Worm (Caenorhabditis elegans) whole organism, L4 larva: ENCODE measurements around the gene F21G4.6.
A peak's percentile ranks its signal among the peaks of the same experiment; 100 is the strongest.

ENCODE experiments used
- F10B5.3 ChIP-seq: sonication (generic microtip); optimal IDR thresholded peaks from 2 replicates; lab custom pipeline; 2016; ENCODE audit warnings: mild to moderate bottlenecking, missing genetic modification characterization, missing compliant biosample characterization
- F49E8.2 ChIP-seq: sonication (generic microtip); optimal IDR thresholded peaks from 2 replicates; lab custom pipeline; 2016; ENCODE audit warnings: missing compliant biosample characterization, mild to moderate bottlenecking, missing genetic modification characterization, borderline replicate concordance
- Y5F2A.4 ChIP-seq: fragments of 200-800 bp; sonication (Bioruptor generic); optimal IDR thresholded peaks from 2 replicates; lab custom pipeline; 2018; ENCODE audit warnings: mild to moderate bottlenecking, missing genetic modification characterization, missing compliant biosample characterization
- ZK337.2 ChIP-seq: fragments of 200-800 bp; sonication (Bioruptor generic); IDR thresholded peaks from 2 replicates; pipeline ENCODE4 v1.3.6; 2022; ENCODE audit warnings: missing genetic modification reagents, missing genetic modification characterization, missing compliant biosample characterization
- ama-1 ChIP-seq: fragments of 150-350 bp; optimal IDR thresholded peaks from 2 replicates; lab custom pipeline; 2014; ENCODE audit warnings: inconsistent platforms, mixed read lengths
- ces-1 ChIP-seq: fragments of 150-350 bp; sonication (generic microtip); optimal IDR thresholded peaks from 4 replicates; lab custom pipeline; 2014; ENCODE audit warnings: missing biosample characterization, missing genetic modification reagents, missing genetic modification characterization
- daf-16 ChIP-seq, 3 experiments: sonication (generic microtip); optimal IDR thresholded peaks; 2 replicates each; lab custom pipeline; 2016 to 2017; ENCODE audit warnings: missing genetic modification characterization in 3 of 3, missing genetic modification reagents in 3 of 3, mild to moderate bottlenecking in 2 of 3, missing compliant biosample characterization in 2 of 3, missing biosample characterization in 1 of 3, moderate library complexity in 1 of 3
- dmd-6 ChIP-seq: fragments of 200-800 bp; sonication (Bioruptor generic); IDR thresholded peaks from 2 replicates; pipeline ENCODE4 v1.3.6; 2022; ENCODE audit warnings: missing genetic modification reagents, missing genetic modification characterization, missing compliant biosample characterization
- duxl-1 ChIP-seq: sonication (generic microtip); optimal IDR thresholded peaks from 2 replicates; lab custom pipeline; 2016; ENCODE audit warnings: mild to moderate bottlenecking, missing genetic modification characterization, moderate library complexity, missing compliant biosample characterization; ENCODE audit not compliant: poor library complexity
- dve-1 ChIP-seq: sonication (generic microtip); optimal IDR thresholded peaks from 2 replicates; lab custom pipeline; 2017; ENCODE audit warnings: antibody characterized with exemption, mild to moderate bottlenecking, missing genetic modification characterization, missing compliant biosample characterization; ENCODE audit not compliant: insufficient read depth
- egl-27 ChIP-seq: sonication (generic microtip); optimal IDR thresholded peaks from 3 replicates; lab custom pipeline; 2017; ENCODE audit warnings: missing biosample characterization, missing genetic modification reagents, missing genetic modification characterization
- egl-43 ChIP-seq: fragments of 200-800 bp; sonication (Bioruptor generic); IDR thresholded peaks from 2 replicates; pipeline ENCODE4 v1.3.6; 2022; ENCODE audit warnings: missing genetic modification reagents, missing genetic modification characterization, missing compliant biosample characterization
- fkh-10 ChIP-seq: fragments of 150-350 bp; optimal IDR thresholded peaks from 2 replicates; lab custom pipeline; 2014; ENCODE audit warnings: missing biosample characterization, missing genetic modification reagents, missing genetic modification characterization
- fos-1 ChIP-seq: fragments of 150-350 bp; optimal IDR thresholded peaks from 2 replicates; lab custom pipeline; 2014; ENCODE audit warnings: missing biosample characterization, missing genetic modification characterization
- hif-1 ChIP-seq, 2 experiments: sonication (generic microtip); optimal IDR thresholded peaks; 2 replicates each; lab custom pipeline; 2016 to 2017; ENCODE audit warnings: missing compliant biosample characterization in 2 of 2, missing genetic modification characterization in 2 of 2, missing genetic modification reagents in 2 of 2, missing genotype in 2 of 2, mild to moderate bottlenecking in 1 of 2
- hlh-11 ChIP-seq: fragments of 200-800 bp; sonication (Bioruptor generic); optimal IDR thresholded peaks from 2 replicates; lab custom pipeline; 2018; ENCODE audit warnings: mild to moderate bottlenecking, missing genetic modification characterization, missing compliant biosample characterization
- hlh-30 ChIP-seq: sonication (generic microtip); optimal IDR thresholded peaks from 2 replicates; lab custom pipeline; 2017; ENCODE audit warnings: antibody characterized with exemption, mild to moderate bottlenecking, missing genetic modification characterization, missing compliant biosample characterization; ENCODE audit not compliant: insufficient read depth
- lin-15B ChIP-seq: fragments of 150-350 bp; sonication (generic microtip); optimal IDR thresholded peaks from 3 replicates; lab custom pipeline; 2014; ENCODE audit warnings: missing biosample characterization, missing genetic modification characterization
- lin-39 ChIP-seq: fragments of 150-350 bp; optimal IDR thresholded peaks from 2 replicates; lab custom pipeline; 2014; ENCODE audit warnings: missing biosample characterization, missing genetic modification reagents, missing genetic modification characterization
- madf-5 ChIP-seq, 2 experiments: fragments of 200-800 bp; sonication (Bioruptor generic); IDR thresholded peaks; 2 replicates each; pipeline ENCODE4 v1.3.6; 2022; ENCODE audit warnings: missing compliant biosample characterization in 2 of 2, missing genetic modification characterization in 2 of 2
- mdt-29 ChIP-seq: fragments of 200-800 bp; sonication (Bioruptor generic); IDR thresholded peaks from 2 replicates; pipeline ENCODE4 v1.3.6; 2022; ENCODE audit warnings: missing genetic modification reagents, missing genetic modification characterization, missing compliant biosample characterization
- mxl-2 ChIP-seq: fragments of 200-800 bp; sonication (Bioruptor generic); conservative IDR thresholded peaks from 2 replicates; pipeline ENCODE4 v1.3.6; 2022; ENCODE audit warnings: missing genetic modification reagents, missing genetic modification characterization, missing compliant biosample characterization
- nhr-102 ChIP-seq: sonication (generic microtip); optimal IDR thresholded peaks from 2 replicates; lab custom pipeline; 2016; ENCODE audit warnings: mild to moderate bottlenecking, missing genetic modification characterization, moderate library complexity, missing compliant biosample characterization
- nhr-28 ChIP-seq: fragments of 150-350 bp; optimal IDR thresholded peaks from 2 replicates; lab custom pipeline; 2014; ENCODE audit warnings: missing biosample characterization, missing genetic modification characterization
- nhr-48 ChIP-seq: sonication (generic microtip); optimal IDR thresholded peaks from 2 replicates; lab custom pipeline; 2016; ENCODE audit warnings: mild to moderate bottlenecking, missing genetic modification characterization, missing compliant biosample characterization
- nhr-6 ChIP-seq: fragments of 150-350 bp; optimal IDR thresholded peaks from 2 replicates; lab custom pipeline; 2014; ENCODE audit warnings: missing biosample characterization, missing genetic modification characterization
- nhr-77 ChIP-seq: fragments of 150-350 bp; optimal IDR thresholded peaks from 2 replicates; lab custom pipeline; 2014; ENCODE audit warnings: missing biosample characterization, missing genetic modification characterization
- pha-4 ChIP-seq, 2 experiments: fragments of 150-350 bp in 1 of 2; fragments of 200-800 bp in 1 of 2; sonication (Bioruptor generic) in 1 of 2; IDR thresholded peaks in 1 of 2; optimal IDR thresholded peaks in 1 of 2; 2 replicates each; pipeline versions ENCODE4 v1.3.6 to Lab custom; 2014 to 2022; ENCODE audit warnings: missing genetic modification characterization in 2 of 2, missing genetic modification reagents in 2 of 2, missing biosample characterization in 1 of 2, missing compliant biosample characterization in 1 of 2
- php-3 ChIP-seq: fragments of 200-800 bp; sonication (Bioruptor generic); IDR thresholded peaks from 2 replicates; pipeline ENCODE4 v1.3.6; 2022; ENCODE audit warnings: missing genetic modification reagents, missing genetic modification characterization, missing compliant biosample characterization
- pqm-1 ChIP-seq: sonication (generic microtip); optimal IDR thresholded peaks from 2 replicates; lab custom pipeline; 2017; ENCODE audit warnings: missing biosample characterization, missing genetic modification characterization
- spr-1 ChIP-seq: sonication (generic microtip); optimal IDR thresholded peaks from 2 replicates; lab custom pipeline; 2016; ENCODE audit warnings: mild to moderate bottlenecking, missing genetic modification characterization, missing compliant biosample characterization
- tag-97 ChIP-seq: fragments of 200-800 bp; sonication (Bioruptor generic); IDR thresholded peaks from 2 replicates; pipeline ENCODE4 v1.3.6; 2022; ENCODE audit warnings: missing genetic modification characterization, missing compliant biosample characterization
- tra-1 ChIP-seq: fragments of 200-800 bp; sonication (Bioruptor generic); IDR thresholded peaks from 2 replicates; pipeline ENCODE4 v1.3.6; 2022; ENCODE audit warnings: missing genetic modification reagents, missing genetic modification characterization, missing compliant biosample characterization
- unc-130 ChIP-seq: sonication (generic microtip); optimal IDR thresholded peaks from 2 replicates; lab custom pipeline; 2016; ENCODE audit warnings: missing genetic modification reagents, missing genetic modification characterization, missing compliant biosample characterization
- unc-39 ChIP-seq: sonication (generic microtip); optimal IDR thresholded peaks from 2 replicates; lab custom pipeline; 2017; ENCODE audit warnings: missing biosample characterization, missing genetic modification characterization
- zfp-2 ChIP-seq: sonication (generic microtip); optimal IDR thresholded peaks from 2 replicates; lab custom pipeline; 2016; ENCODE audit warnings: mild to moderate bottlenecking, missing genetic modification characterization, missing compliant biosample characterization
- ztf-11 ChIP-seq: fragments of 150-350 bp; optimal IDR thresholded peaks from 2 replicates; lab custom pipeline; 2014; ENCODE audit warnings: missing biosample characterization, missing genetic modification characterization

Gene F21G4.6

DNA sequence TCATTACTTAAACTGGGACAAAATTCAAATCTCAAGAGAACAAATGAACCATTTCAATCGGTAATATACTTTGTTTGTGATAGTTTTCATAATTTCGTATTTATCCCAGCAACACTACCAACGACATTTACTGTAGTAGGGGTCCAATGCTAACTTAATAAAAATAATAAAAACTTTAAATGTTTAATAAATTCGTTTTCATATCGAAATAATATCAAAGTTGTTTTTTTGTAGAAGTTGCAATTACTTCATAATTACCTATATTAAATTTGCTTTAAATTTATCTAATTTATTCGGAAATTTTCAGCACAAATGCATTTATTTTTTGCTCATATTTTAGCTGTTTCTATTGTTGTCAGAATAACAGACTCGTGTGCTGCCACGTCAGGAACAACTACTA is 50.9 kb downstream of the F21G4.6 start, which contains the start of gene R07B1.6:
Gene R07B1.6, plus strand, starts transcription at position 301 of the 400 bp plus-strand sequence.
- TF ChIP-seq ces-1 (GFP tag; lab: Kevin White, UChicago) (no peak), egl-43 (GFP tag; lab: Robert Waterston, UW) (no peak), tag-97 (GFP tag; lab: Robert Waterston, UW) (no peak), pha-4 (GFP tag; IDR thresholded peaks at IDR 0.05; lab: Robert Waterston, UW) (no peak), pha-4 (tag; optimal IDR thresholded peaks at IDR 0.05; lab: Kevin White, UChicago) (no peak), tra-1 (no peak), nhr-6 (tag; lab: Kevin White, UChicago) (no peak), zfp-2 (tag; lab: Kevin White, UChicago) (no peak), fkh-10 (GFP tag; lab: Kevin White, UChicago) (no peak), Y5F2A.4 (GFP tag; lab: Kevin White, UChicago) (no peak), ZK337.2 (no peak)

DNA sequence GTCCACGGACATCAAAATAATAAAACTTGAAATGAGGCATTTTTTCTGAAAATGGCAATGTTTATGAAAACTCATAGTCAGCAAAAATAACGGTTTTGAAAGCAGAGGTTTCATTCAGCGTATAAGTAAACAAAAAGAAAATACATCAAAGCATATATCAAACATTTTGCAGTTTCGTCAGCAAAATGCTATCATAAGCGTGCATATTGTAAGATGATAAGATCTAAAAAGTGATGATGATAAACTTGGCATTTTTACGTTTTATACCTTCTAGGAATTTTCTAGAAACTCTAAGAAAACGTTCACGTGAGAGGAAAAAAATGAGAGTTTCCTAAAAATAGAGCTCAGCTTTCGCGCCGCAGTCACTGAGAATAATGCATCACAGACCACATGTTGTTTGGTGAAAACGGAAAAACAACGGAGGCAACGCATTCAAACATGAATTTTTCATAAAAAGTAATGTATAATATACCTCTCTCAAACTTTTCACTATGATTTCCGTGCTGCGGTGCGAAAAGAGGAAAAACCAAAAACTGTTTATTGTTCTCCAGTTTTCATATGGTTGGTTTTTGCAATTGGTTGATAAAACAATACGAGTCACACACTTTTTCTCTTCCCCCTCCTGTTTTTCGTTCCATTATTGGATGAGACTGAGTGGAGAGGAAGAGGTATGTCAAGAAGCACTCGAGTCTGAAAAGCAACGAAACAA is 54.2 kb downstream of the F21G4.6 start, which contains the start of the genes gst-36 and R07B1.5:
Gene gst-36, minus strand, starts transcription at position 45 of the 709 bp plus-strand sequence.
Gene R07B1.5, plus strand, starts transcription at position 665 of the 709 bp plus-strand sequence.
- TF ChIP-seq lin-15B (tag; lab: Kevin White, UChicago) (no peak), lin-39 (tag; lab: Kevin White, UChicago) (no peak), madf-5 (GFP tag; IDR thresholded peaks at IDR 0.05; lab: Robert Waterston, UW) (no peak), nhr-48 (tag; lab: Kevin White, UChicago) (no peak), pha-4 (GFP tag; IDR thresholded peaks at IDR 0.05; lab: Robert Waterston, UW) (no peak), pha-4 (tag; optimal IDR thresholded peaks at IDR 0.05; lab: Kevin White, UChicago) (no peak), dve-1 (tag; lab: Kevin White, UChicago) (peak; percentile 33), ztf-11 (tag; lab: Kevin White, UChicago) (no peak), pqm-1 (peak; percentile 7), duxl-1 (tag; lab: Kevin White, UChicago) (no peak), fos-1 (no peak), egl-27 (tag; lab: Kevin White, UChicago) (no peak), nhr-102 (tag; lab: Kevin White, UChicago) (no peak), mxl-2 (GFP tag; lab: Robert Waterston, UW) (0 out of 2 replicates have a peak, but pooled peaks have one; percentile 5), hlh-11 (tag; lab: Kevin White, UChicago) (peak; percentile 45), ZK337.2 (no peak), F10B5.3 (tag; lab: Kevin White, UChicago) (no peak), ama-1 (lab: Kevin White, UChicago) (no peak), unc-130 (GFP tag; lab: Kevin White, UChicago) (no peak), nhr-28 (tag; lab: Kevin White, UChicago) (peak; percentile 52), dmd-6 (GFP tag; lab: Robert Waterston, UW) (peak; percentile 15; the same call in 1 of the 2 replicates), mdt-29 (GFP tag; lab: Robert Waterston, UW) (no peak), nhr-77 (tag; lab: Kevin White, UChicago) (no peak), spr-1 (tag; lab: Kevin White, UChicago) (no peak), hif-1 (tag; optimal IDR thresholded peaks at IDR 0.05; lab: Kevin White, UChicago) (no peak), hlh-30 (peak; percentile 3), unc-39 (tag; lab: Kevin White, UChicago) (no peak), daf-16 (GFP tag; optimal IDR thresholded peaks at IDR 0.05; lab: Kevin White, UChicago) (no peak), daf-16 (tag; optimal IDR thresholded peaks at IDR 0.05; lab: Kevin White, UChicago) (peak; percentile 80), php-3 (GFP tag; lab: Robert Waterston, UW) (peak; percentile 29; the same call in 1 of the 2 replicates), tra-1 (no peak), F49E8.2 (tag; lab: Kevin White, UChicago) (no peak)
